Fruit fly (Drosophila melanogaster) Kc167 (cell line): Measurements from ENCODE around the gene CG13084.

Experiments used
- Myc ChIP-seq: fragments of >200 bp; optimal IDR thresholded peaks from 2 replicates; lab custom pipeline; 2017; ENCODE audit warnings: missing external identifiers
- Sin3A ChIP-seq: fragments of >200 bp; optimal IDR thresholded peaks from 2 replicates; lab custom pipeline; 2018; ENCODE audit warnings: missing external identifiers
- h ChIP-seq: fragments of >200 bp; optimal IDR thresholded peaks from 3 replicates; lab custom pipeline; 2018; ENCODE audit warnings: missing external identifiers
- insv ChIP-seq: fragments of >200 bp; optimal IDR thresholded peaks from 3 replicates; lab custom pipeline; 2018; ENCODE audit warnings: missing external identifiers
- psq ChIP-seq: fragments of >200 bp; optimal IDR thresholded peaks from 2 replicates; lab custom pipeline; 2017; ENCODE audit warnings: missing external identifiers
- ttk ChIP-seq: sonication (Bioruptor generic); optimal IDR thresholded peaks from 2 replicates; lab custom pipeline; 2017; ENCODE audit warnings: missing external identifiers

CG13084 gene

DNA sequence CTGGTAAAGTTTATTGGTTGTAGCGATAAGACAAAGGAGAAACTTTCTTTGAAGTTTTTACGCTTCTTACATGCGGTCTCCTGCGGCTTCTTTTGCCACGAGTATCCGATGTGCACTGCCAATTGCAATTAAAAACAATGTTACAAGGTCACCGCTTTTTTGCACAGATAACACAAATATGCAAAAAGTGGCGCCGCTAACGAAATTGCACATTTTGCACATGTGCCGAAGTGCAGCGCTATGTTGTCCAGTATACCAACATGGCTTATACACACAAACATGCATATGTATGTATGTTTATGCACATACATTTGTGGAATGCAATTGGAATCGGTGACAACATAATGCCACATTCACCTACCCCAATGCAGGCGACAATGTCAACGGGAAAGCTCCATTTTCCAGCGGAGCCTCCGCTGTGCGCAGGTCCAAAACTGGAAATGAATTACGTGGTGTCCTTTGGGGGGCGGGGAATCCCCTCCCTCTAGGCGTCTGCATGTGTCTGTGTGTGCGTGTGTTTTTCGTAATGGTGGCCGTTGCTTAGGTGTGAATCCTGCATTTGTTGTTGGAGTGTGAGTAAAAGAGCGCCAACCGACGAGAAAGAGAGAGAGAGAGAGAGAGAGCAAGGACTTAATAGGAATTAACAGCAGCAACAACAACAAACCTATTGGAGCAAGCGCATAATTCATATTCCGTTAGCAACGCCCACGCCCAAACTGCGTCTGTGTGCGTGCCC, 5.3 kb upstream of the CG13084 start:
- TF ChIP-seq Myc (lab: Kevin White, UChicago) = no peak
- no peak for TF ChIP-seq Sin3A (lab: Kevin White, UChicago)
- TF ChIP-seq insv = no peak
- TF ChIP-seq ttk (lab: Kevin White, UChicago) = no peak

DNA sequence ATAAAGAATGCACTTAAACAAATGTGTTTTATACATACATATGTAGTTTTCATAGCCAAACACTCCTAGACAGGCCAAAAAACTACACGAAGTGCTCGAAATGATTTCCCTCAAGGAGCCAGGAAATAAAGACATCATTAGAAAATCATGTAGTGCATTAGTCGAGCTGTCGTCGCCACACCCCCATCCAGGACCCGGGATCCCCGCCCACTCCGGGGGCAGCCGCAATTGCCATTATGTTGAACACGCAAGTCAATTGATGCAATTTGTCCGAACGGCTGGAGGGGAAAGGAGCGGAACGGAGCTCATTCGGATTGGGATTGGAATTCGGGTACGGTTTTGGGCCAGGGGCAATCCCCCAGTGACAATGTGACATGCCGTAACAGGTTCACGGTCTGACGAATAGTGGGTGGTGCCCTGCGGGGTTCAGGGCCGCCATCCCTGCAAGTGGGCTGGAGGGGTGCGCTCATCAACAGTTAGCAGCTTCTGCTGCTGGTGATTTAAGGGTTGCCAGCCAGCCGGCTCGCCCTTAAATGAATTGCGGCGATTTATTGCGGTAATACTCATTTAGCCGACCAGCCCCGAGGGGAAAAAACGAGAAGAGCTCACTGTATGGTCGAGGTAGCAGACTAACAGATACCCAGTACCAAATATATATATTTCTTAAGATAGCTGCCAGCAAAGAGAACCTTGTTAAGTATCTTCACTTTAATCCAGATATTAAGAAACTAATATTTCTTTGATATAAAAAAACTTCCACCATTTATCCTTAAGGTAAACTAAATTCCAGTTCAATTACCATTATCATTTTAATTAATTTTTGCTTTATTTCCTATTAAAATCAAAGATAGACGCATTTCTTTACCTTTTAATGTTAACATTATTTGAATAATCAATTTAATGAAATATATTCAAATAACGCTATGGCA, 4.1 kb upstream of the CG13084 start:
- TF ChIP-seq ttk (lab: Kevin White, UChicago) = no peak
- TF ChIP-seq Myc (lab: Kevin White, UChicago) = no peak
- no peak for TF ChIP-seq h
- no peak for TF ChIP-seq psq
- no peak for TF ChIP-seq Sin3A (lab: Kevin White, UChicago)
- no peak for TF ChIP-seq insv

DNA sequence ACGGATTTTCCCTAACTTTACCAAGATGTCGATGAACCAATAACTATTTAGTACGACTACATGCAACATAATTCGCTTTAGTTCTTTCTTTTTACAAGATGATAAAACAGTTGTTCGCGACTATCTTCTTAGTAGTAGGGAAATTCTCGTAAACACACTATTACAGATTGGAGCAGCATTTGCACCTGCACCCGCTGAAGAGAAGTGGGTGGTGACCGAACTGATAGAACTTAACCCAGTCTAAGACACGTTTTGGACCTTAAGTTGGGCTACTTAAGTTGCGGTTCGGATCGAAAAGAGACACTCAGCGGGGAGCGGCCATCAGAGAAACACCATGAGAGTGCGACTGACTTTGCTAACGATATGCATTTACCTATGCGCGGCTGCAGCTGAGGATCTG, 2.5 kb downstream of the CG13084 start, which contains the start of gene CG13083:
Gene CG13083 (plus strand): TSS at position 301 of the 400 bp plus-strand sequence.
- no peak for TF ChIP-seq ttk (lab: Kevin White, UChicago)
- TF ChIP-seq insv = no peak
- TF ChIP-seq h = no peak
- TF ChIP-seq psq = no peak
- no peak for TF ChIP-seq Sin3A (lab: Kevin White, UChicago)
- TF ChIP-seq Myc (lab: Kevin White, UChicago) = no peak

DNA sequence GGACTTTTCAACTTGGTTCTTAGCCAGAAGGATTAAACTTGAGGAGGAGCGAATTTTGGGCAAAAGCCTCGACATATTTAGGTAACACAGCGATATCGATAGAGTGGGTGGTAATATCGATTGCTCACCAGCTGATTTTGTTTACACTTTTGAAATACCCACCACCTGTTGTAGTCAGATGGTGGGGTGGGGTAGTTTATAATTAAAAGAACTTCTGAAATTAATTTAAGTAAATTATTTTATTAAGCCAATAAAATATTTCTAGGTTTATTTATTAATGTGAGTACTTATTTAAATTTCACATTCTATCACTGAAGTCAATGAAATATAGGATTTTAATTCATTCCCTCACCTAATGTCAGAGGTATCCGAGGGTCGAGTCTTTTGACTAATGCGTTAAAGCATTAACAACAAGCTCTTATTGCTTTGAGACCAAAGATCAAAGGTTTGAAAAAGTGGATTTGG, 5.3 kb downstream of the CG13084 start, which contains the start of the genes CG10194 and CG18094:
Gene CG10194 (minus strand): TSS at position 108 of the 465 bp plus-strand sequence.
Gene CG18094 (plus strand): TSS at position 266 of the 465 bp plus-strand sequence.
- TF ChIP-seq psq (no peak), insv (no peak), Sin3A (lab: Kevin White, UChicago) (no peak), Myc (lab: Kevin White, UChicago) (no peak), h (no peak), ttk (lab: Kevin White, UChicago) (no peak)

DNA sequence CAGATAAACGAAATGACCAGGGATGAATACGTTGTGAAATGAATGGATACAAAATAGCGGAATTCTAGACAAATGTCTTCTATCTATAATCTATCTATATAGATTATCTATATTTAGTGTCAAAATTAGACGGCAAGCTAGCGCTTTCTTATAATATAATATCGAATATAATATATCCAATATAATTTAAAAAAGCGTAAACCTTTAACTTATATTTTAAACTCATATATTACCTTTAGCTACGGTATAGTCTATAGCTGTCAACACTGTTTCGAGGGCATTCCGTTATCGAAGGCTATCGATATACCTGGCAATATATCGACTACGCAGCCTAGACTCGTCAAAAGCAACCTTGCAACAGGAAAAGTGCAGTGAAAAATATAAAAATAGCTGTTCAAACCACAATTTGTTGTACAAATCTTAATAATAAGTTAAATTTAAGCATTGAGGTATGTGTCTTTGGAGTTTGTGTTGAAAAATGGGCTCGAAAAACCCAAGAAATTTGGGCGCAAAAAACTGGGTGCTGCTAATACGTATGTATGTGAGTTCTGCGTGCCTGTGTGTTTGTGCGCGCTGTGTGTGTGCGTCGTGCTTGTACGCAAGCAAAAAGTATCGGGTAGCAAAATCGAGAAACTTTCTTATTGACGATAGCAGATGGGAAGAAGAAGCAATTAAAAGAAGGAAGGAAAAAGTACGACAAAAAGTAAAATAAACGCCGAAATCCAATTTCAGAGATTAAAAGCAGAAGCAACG, 8.4 kb downstream of the CG13084 start, which contains the start of the genes swm and Ctu2:
Gene swm (plus strand): TSS at position 318 of the 753 bp plus-strand sequence.
Gene Ctu2 (minus strand): TSS at position 320 of the 753 bp plus-strand sequence.
- TF ChIP-seq psq = no peak
- TF ChIP-seq h = no peak
- TF ChIP-seq ttk (lab: Kevin White, UChicago) = no peak
- no peak for TF ChIP-seq Sin3A (lab: Kevin White, UChicago)

DNA sequence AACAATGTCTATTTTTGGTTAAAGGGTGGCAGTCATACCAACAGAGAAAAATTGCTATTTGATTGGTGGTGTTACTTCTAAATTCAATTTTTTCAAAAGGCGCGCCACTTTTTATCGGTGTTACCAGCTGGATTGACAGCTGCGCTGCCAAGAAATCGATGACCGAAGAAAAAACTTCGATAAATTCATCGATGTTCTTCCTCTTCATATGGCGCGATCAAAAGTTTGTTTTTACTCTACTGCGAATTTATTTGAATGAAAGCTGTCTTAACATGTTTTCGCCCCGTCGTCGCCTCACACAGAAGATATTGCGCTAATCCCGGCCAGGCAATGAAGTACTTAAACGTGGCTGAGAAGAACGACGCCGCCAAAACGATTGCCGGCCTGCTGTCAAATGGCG, 13.3 kb downstream of the CG13084 start, which contains the start of gene Top3alpha:
Gene Top3alpha (plus strand): TSS at position 186 of the 400 bp plus-strand sequence.
- TF ChIP-seq Myc (lab: Kevin White, UChicago) = no peak
- no peak for TF ChIP-seq insv
- TF ChIP-seq psq = no peak
- no peak for TF ChIP-seq Sin3A (lab: Kevin White, UChicago)
- TF ChIP-seq h = no peak
- no peak for TF ChIP-seq ttk (lab: Kevin White, UChicago)

DNA sequence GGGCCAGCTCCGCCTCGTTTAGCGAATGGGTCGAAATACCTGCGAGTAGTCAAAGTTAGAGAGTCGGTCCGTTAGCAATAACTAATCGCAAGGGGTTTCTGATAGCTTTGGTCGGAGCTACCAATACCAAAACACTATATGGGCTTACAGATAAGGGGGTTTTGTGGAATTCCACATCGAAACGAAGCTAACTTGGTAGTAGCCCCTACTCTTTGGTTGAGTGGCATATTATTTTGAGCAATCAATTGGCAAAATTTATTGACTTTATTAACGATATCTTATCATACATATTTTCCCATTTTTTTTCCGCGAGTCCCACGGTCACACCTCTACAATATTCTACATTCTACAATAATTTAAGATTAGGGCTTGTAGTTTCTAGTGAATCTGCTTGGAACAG, 21.6 kb downstream of the CG13084 start:
- TF ChIP-seq insv (no peak), ttk (lab: Kevin White, UChicago) (no peak), h (no peak), Myc (lab: Kevin White, UChicago) (no peak), Sin3A (lab: Kevin White, UChicago) (no peak), psq (no peak)

DNA sequence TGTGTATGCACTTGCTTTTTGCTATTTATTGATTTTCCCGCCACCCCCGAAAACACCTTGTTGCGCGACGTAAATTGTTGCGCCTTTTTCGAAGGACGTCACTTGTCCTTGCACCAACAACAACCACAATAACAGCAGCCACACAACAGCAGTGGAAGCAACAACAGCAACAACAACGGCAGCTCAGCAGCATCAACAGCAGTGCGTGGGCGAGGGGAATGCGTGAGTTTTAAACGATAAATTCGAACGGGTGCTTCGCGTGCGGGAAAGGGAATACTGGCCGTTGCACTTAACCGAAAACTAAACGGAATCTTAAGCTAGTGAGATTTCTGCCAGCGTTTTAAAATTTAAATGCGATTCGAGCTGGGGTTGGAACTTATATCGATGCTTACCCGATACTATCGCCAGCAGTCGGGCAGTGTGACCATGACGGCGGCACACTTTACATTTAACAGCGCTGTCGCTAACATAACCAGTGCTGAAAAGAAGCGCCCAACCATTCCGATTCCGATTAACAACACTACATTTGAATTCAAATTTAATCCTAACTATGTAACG, 23.7 kb downstream of the CG13084 start, which contains the start of gene cyst:
Gene cyst (minus strand): TSS at position 404 of the 558 bp plus-strand sequence.
- TF ChIP-seq Myc (lab: Kevin White, UChicago) (no peak), h (no peak)

DNA sequence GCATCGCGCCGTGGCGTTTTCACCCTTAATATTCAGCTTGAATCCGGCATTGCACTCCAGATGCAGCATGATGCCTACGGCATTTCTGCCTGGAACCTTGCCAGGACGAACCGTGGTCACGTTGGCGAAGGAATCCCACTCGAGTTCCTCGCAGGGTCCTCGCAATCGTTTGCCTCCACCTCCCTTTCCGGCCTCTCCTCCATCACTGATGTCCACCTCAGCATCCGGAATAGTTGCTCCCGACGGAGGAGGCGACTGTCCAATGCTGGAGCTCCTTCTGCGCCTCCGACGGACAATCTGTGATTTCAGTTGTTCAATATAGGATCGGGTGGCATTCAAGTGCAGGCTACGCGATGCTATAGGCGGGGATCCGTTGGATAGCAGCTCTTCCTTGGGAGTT, 27.5 kb downstream of the CG13084 start:
- no peak for TF ChIP-seq ttk (lab: Kevin White, UChicago)
- TF ChIP-seq psq = no peak
- TF ChIP-seq Myc (lab: Kevin White, UChicago) = no peak
- TF ChIP-seq h = no peak
- no peak for TF ChIP-seq insv
- TF ChIP-seq Sin3A (lab: Kevin White, UChicago) = no peak

DNA sequence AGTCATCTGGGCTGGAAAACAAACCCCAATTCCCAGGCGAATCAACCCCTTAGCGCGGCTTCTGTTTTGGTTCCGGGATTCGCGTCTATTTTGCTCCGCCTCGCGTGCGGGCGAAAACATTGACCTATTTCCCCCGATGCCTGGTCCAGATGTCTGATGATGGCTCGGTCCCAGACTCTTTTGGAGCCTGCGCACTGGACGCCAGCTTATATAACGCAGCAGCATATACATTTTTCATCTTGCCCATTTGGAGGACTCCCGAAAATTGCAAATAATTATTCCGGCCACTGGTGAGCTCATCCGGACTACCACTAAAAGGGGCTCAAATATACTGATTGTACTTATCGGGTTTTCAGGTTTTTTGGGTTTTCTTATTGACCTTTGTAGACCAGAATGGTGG, 31.3 kb downstream of the CG13084 start:
- no peak for TF ChIP-seq ttk (lab: Kevin White, UChicago)
- no peak for TF ChIP-seq Sin3A (lab: Kevin White, UChicago)
- TF ChIP-seq insv = no peak
- TF ChIP-seq h = no peak
- TF ChIP-seq Myc (lab: Kevin White, UChicago) = no peak
- no peak for TF ChIP-seq psq

DNA sequence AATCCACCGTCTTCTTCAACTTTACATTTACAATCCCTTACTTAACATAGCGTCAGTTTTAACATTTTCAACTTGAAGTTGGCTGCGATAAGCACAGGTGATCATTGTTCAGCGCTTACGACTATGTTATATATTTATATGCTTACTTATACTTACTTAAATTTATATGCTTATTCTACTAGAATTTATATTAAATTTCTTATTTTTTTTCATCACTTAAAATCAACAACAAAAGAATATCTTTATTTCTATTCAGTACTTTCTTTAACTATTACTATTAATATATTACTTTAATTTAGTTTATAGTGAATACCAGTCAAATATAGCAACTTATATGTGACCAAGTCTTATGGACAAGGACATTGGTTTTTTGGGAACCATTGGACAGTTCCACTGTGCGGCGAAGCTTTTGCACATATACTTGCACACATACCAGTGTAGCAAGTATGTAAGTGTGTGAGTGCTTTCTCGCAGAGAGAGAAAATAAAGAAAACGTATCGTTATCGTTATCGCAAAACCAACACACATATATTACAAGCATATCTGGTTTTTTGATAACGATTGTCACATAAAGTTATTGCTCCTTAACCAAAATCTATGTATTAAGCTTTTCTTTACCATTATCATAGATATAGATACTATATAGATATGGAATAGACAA, 32.6 kb downstream of the CG13084 start, which contains the start of gene Hasp:
Gene Hasp (minus strand): TSS at position 51 of the 661 bp plus-strand sequence.
- no peak for TF ChIP-seq Myc (lab: Kevin White, UChicago)
- no peak for TF ChIP-seq psq
- no peak for TF ChIP-seq insv
- TF ChIP-seq h = no peak
- no peak for TF ChIP-seq Sin3A (lab: Kevin White, UChicago)
